Worm (Caenorhabditis elegans) whole organism, young adult: ENCODE measurements around the gene ceh-41.
A peak's percentile ranks its signal among the peaks of the same experiment; 100 is the strongest.

Experiments
- B0035.1 ChIP-seq: sonication (generic microtip); optimal IDR thresholded peaks from 2 replicates; lab custom pipeline; 2016; ENCODE audit warnings: missing genetic modification characterization, mild to moderate bottlenecking, missing compliant biosample characterization, missing genotype, missing genetic modification reagents
- B0261.1 ChIP-seq: sonication (generic microtip); optimal IDR thresholded peaks from 2 replicates; lab custom pipeline; 2016; ENCODE audit warnings: mild to moderate bottlenecking, missing genetic modification characterization, moderate library complexity, missing compliant biosample characterization
- C17E4.6 ChIP-seq: fragments of 200-800 bp; sonication (Bioruptor generic); IDR thresholded peaks from 2 replicates; pipeline ENCODE4 v1.3.6; 2022; ENCODE audit warnings: missing genetic modification reagents, missing genetic modification characterization, missing compliant biosample characterization
- F22D6.2 ChIP-seq: sonication (generic microtip); optimal IDR thresholded peaks from 2 replicates; lab custom pipeline; 2016; ENCODE audit warnings: mild to moderate bottlenecking, missing genetic modification characterization, missing compliant biosample characterization
- F33H1.4 ChIP-seq: fragments of 200-800 bp; sonication (Bioruptor generic); IDR thresholded peaks from 2 replicates; pipeline ENCODE4 v1.3.6; 2022; ENCODE audit warnings: missing genetic modification reagents, missing genetic modification characterization, missing compliant biosample characterization
- F52B5.7 ChIP-seq: sonication (generic microtip); optimal IDR thresholded peaks from 2 replicates; lab custom pipeline; 2016; ENCODE audit warnings: mild to moderate bottlenecking, missing genetic modification characterization, missing compliant biosample characterization
- F57C9.4 ChIP-seq: sonication (generic microtip); optimal IDR thresholded peaks from 2 replicates; lab custom pipeline; 2017; ENCODE audit warnings: mild to moderate bottlenecking, missing genetic modification characterization, missing compliant biosample characterization
- T26A5.8 ChIP-seq: sonication (generic microtip); optimal IDR thresholded peaks from 2 replicates; lab custom pipeline; 2016; ENCODE audit warnings: missing genetic modification characterization, missing compliant biosample characterization
- Y53F4B.3 ChIP-seq: fragments of 200-800 bp; sonication (Bioruptor generic); IDR thresholded peaks from 2 replicates; pipeline ENCODE4 v1.3.6; 2022; ENCODE audit warnings: missing genetic modification reagents, missing genetic modification characterization, missing compliant biosample characterization
- Y53G8AR.9 ChIP-seq: fragments of 200-800 bp; sonication (Bioruptor generic); conservative IDR thresholded peaks from 2 replicates; pipeline ENCODE4 v1.3.6; 2022; ENCODE audit warnings: missing genetic modification reagents, missing genetic modification characterization, missing compliant biosample characterization
- attf-3 ChIP-seq: fragments of 200-800 bp; sonication (Bioruptor generic); conservative IDR thresholded peaks from 2 replicates; pipeline ENCODE4 v1.3.6; 2022; ENCODE audit warnings: missing genetic modification reagents, missing genetic modification characterization, missing compliant biosample characterization
- bed-2 ChIP-seq: fragments of 200-800 bp; sonication (Bioruptor generic); IDR thresholded peaks from 2 replicates; pipeline ENCODE4 v1.3.6; 2022; ENCODE audit warnings: missing genetic modification reagents, missing genetic modification characterization, missing compliant biosample characterization
- cebp-1 ChIP-seq, 2 experiments: fragments of 200-800 bp in 1 of 2; sonication (Bioruptor generic) in 1 of 2; sonication (generic microtip) in 1 of 2; IDR thresholded peaks in 1 of 2; optimal IDR thresholded peaks in 1 of 2; 2 replicates each; pipeline versions ENCODE4 v1.3.6 to Lab custom; 2017 to 2022; ENCODE audit warnings: missing compliant biosample characterization in 2 of 2, missing genetic modification characterization in 2 of 2, mild to moderate bottlenecking in 1 of 2, missing genetic modification reagents in 1 of 2, moderate library complexity in 1 of 2
- cebp-2 ChIP-seq: fragments of 200-800 bp; sonication (Bioruptor generic); IDR thresholded peaks from 2 replicates; pipeline ENCODE4 v1.3.6; 2022; ENCODE audit warnings: missing genetic modification characterization, missing compliant biosample characterization
- ceh-27 ChIP-seq: fragments of 200-800 bp; sonication (Bioruptor generic); optimal IDR thresholded peaks from 2 replicates; lab custom pipeline; 2018; ENCODE audit warnings: mild to moderate bottlenecking, missing genetic modification characterization, moderate library complexity, missing compliant biosample characterization
- ceh-79 ChIP-seq: sonication (generic microtip); optimal IDR thresholded peaks from 2 replicates; lab custom pipeline; 2017; ENCODE audit warnings: mild to moderate bottlenecking, missing genetic modification characterization, missing compliant biosample characterization
- ceh-91 ChIP-seq: fragments of 200-800 bp; sonication (Bioruptor generic); IDR thresholded peaks from 2 replicates; pipeline ENCODE4 v1.3.6; 2022; ENCODE audit warnings: missing genetic modification reagents, missing genetic modification characterization, missing compliant biosample characterization
- dpff-1 ChIP-seq: sonication (generic microtip); optimal IDR thresholded peaks from 2 replicates; lab custom pipeline; 2017; ENCODE audit warnings: mild to moderate bottlenecking, missing genetic modification characterization, missing compliant biosample characterization
- egrh-3 ChIP-seq: fragments of 200-800 bp; sonication (Bioruptor generic); IDR thresholded peaks from 2 replicates; pipeline ENCODE4 v1.3.6; 2022; ENCODE audit warnings: missing genetic modification reagents, missing genetic modification characterization, missing compliant biosample characterization
- ekl-4 ChIP-seq: fragments of 200-800 bp; sonication (Bioruptor generic); IDR thresholded peaks from 2 replicates; pipeline ENCODE4 v1.3.6; 2022; ENCODE audit warnings: missing genetic modification reagents, missing genetic modification characterization, missing compliant biosample characterization
- ets-4 ChIP-seq: fragments of 200-800 bp; sonication (Bioruptor generic); optimal IDR thresholded peaks from 2 replicates; lab custom pipeline; 2018; ENCODE audit warnings: mild to moderate bottlenecking, missing genetic modification characterization, missing compliant biosample characterization
- hlh-26 ChIP-seq: fragments of 200-800 bp; sonication (Bioruptor generic); conservative IDR thresholded peaks from 2 replicates; pipeline ENCODE4 v1.3.6; 2022; ENCODE audit warnings: missing genetic modification reagents, missing genetic modification characterization, missing compliant biosample characterization
- hmg-1.2 ChIP-seq: fragments of 200-800 bp; sonication (Bioruptor generic); IDR thresholded peaks from 2 replicates; pipeline ENCODE4 v1.3.6; 2022; ENCODE audit warnings: missing genetic modification reagents, missing genetic modification characterization, missing compliant biosample characterization
- hsf-1 ChIP-seq: fragments of 200-800 bp; sonication (Bioruptor generic); IDR thresholded peaks from 2 replicates; pipeline ENCODE4 v1.3.6; 2022; ENCODE audit warnings: missing genetic modification reagents, missing genetic modification characterization, missing compliant biosample characterization
- lag-1 ChIP-seq: fragments of 200-800 bp; sonication (Bioruptor generic); IDR thresholded peaks from 2 replicates; pipeline ENCODE4 v1.3.6; 2022; ENCODE audit warnings: missing genetic modification reagents, missing genetic modification characterization, missing compliant biosample characterization
- let-607 ChIP-seq, 2 experiments: fragments of 200-800 bp in 1 of 2; sonication (Bioruptor generic) in 1 of 2; sonication (generic microtip) in 1 of 2; optimal IDR thresholded peaks; 2 replicates each; lab custom pipeline; 2016 to 2018; ENCODE audit warnings: mild to moderate bottlenecking in 2 of 2, missing compliant biosample characterization in 2 of 2, missing genetic modification characterization in 2 of 2, moderate library complexity in 2 of 2, missing genotype in 1 of 2
- lin-26 ChIP-seq: fragments of 200-800 bp; sonication (Bioruptor generic); IDR thresholded peaks from 2 replicates; pipeline ENCODE4 v1.3.6; 2022; ENCODE audit warnings: missing genetic modification reagents, missing genetic modification characterization, missing compliant biosample characterization
- lin-35 ChIP-seq, 3 experiments: fragments of 150-350 bp in 2 of 3; sonication (generic microtip) in 1 of 3; optimal IDR thresholded peaks; 2 replicates each; lab custom pipeline; 2014 to 2018; ENCODE audit warnings: missing biosample characterization in 3 of 3, missing genetic modification characterization in 3 of 3, missing genetic modification reagents in 3 of 3
- lin-40 ChIP-seq: sonication (generic microtip); optimal IDR thresholded peaks from 2 replicates; lab custom pipeline; 2016; ENCODE audit warnings: missing genetic modification characterization, mild to moderate bottlenecking, missing compliant biosample characterization, missing genotype, missing genetic modification reagents
- lsl-1 ChIP-seq: fragments of 200-800 bp; sonication (Bioruptor generic); optimal IDR thresholded peaks from 2 replicates; lab custom pipeline; 2018; ENCODE audit warnings: mild to moderate bottlenecking, missing genetic modification characterization, moderate library complexity, missing compliant biosample characterization
- madf-8 ChIP-seq: fragments of 200-800 bp; sonication (Bioruptor generic); conservative IDR thresholded peaks from 2 replicates; pipeline ENCODE4 v1.3.6; 2022; ENCODE audit warnings: missing genetic modification reagents, missing genetic modification characterization, missing compliant biosample characterization
- nhr-27 ChIP-seq: fragments of 200-800 bp; sonication (Bioruptor generic); optimal IDR thresholded peaks from 2 replicates; lab custom pipeline; 2018; ENCODE audit warnings: mild to moderate bottlenecking, missing genetic modification characterization, moderate library complexity, missing compliant biosample characterization
- nhr-80 ChIP-seq: sonication (generic microtip); optimal IDR thresholded peaks from 2 replicates; lab custom pipeline; 2016; ENCODE audit warnings: missing genetic modification characterization, missing compliant biosample characterization
- rcor-1 ChIP-seq: fragments of 200-800 bp; sonication (Bioruptor generic); IDR thresholded peaks from 2 replicates; pipeline ENCODE4 v1.3.6; 2022; ENCODE audit warnings: missing genetic modification reagents, missing genetic modification characterization, missing compliant biosample characterization
- rec-8 ChIP-seq, 2 experiments: sonication (generic microtip); optimal IDR thresholded peaks; 2 replicates each; lab custom pipeline; 2016; ENCODE audit warnings: mild to moderate bottlenecking in 2 of 2, missing genetic modification characterization in 2 of 2, missing genetic modification reagents in 2 of 2, missing genotype in 2 of 2, missing biosample characterization in 1 of 2, missing compliant biosample characterization in 1 of 2, moderate library complexity in 1 of 2
- sdz-38 ChIP-seq: sonication (generic microtip); optimal IDR thresholded peaks from 2 replicates; lab custom pipeline; 2016; ENCODE audit warnings: missing genotype, missing genetic modification characterization, missing compliant biosample characterization
- sea-2 ChIP-seq: fragments of 200-800 bp; sonication (Bioruptor generic); IDR thresholded peaks from 2 replicates; pipeline ENCODE4 v1.3.6; 2022; ENCODE audit warnings: missing genetic modification characterization, missing compliant biosample characterization
- snpc-3.4 ChIP-seq: sonication (generic microtip); optimal IDR thresholded peaks from 2 replicates; lab custom pipeline; 2017; ENCODE audit warnings: missing genetic modification characterization, mild to moderate bottlenecking, missing compliant biosample characterization, antibody characterized with exemption, moderate library complexity, missing genotype, missing genetic modification reagents
- snpc-4 ChIP-seq, 5 experiments: fragments of 150-350 bp in 1 of 5; sonication (generic microtip) in 4 of 5; optimal IDR thresholded peaks; 2 replicates each; lab custom pipeline; 2014 to 2018; ENCODE audit warnings: missing genetic modification characterization in 5 of 5, missing biosample characterization in 3 of 5, antibody characterized with exemption in 2 of 5, mild to moderate bottlenecking in 2 of 5, missing compliant biosample characterization in 2 of 5, missing genotype in 2 of 5, moderate library complexity in 2 of 5, missing genetic modification reagents in 1 of 5
- sptf-2 ChIP-seq: fragments of 200-800 bp; sonication (Bioruptor generic); optimal IDR thresholded peaks from 2 replicates; lab custom pipeline; 2018; ENCODE audit warnings: mild to moderate bottlenecking, missing genetic modification characterization, missing compliant biosample characterization
- tbx-9 ChIP-seq: sonication (generic microtip); optimal IDR thresholded peaks from 2 replicates; lab custom pipeline; 2016; ENCODE audit warnings: borderline replicate concordance, missing genetic modification characterization, inconsistent platforms, missing compliant biosample characterization
- tlf-1 ChIP-seq: fragments of 200-800 bp; sonication (Bioruptor generic); optimal IDR thresholded peaks from 2 replicates; lab custom pipeline; 2018; ENCODE audit warnings: mild to moderate bottlenecking, missing genetic modification characterization, missing compliant biosample characterization
- ztf-25 ChIP-seq: fragments of 200-800 bp; sonication (Bioruptor generic); IDR thresholded peaks from 2 replicates; pipeline ENCODE4 v1.3.6; 2022; ENCODE audit warnings: missing genetic modification reagents, missing genetic modification characterization, missing compliant biosample characterization
- ztf-6 ChIP-seq: fragments of 200-800 bp; sonication (Bioruptor generic); IDR thresholded peaks from 2 replicates; pipeline ENCODE4 v1.3.6; 2022; ENCODE audit warnings: missing genetic modification reagents, missing genetic modification characterization, missing compliant biosample characterization

The ceh-41 gene

DNA sequence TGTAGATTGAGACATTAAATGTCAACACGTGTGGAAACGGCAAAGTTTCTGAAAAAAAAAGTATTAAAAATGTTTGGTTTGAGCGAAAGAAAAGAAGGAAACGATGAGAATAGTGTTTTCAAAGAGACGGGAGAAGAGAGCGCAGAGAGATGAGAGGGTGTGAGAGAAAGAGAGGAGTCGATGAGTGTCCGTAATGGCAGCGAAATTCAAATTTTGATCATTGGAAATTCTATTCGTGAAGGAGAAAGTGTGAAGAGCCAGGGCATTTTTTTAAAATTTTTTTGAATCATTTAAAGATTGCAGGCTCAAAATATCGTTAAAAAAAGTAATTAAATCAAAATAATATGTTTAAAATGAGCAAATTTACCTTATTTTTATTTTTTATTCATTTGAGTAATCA is 3.0 kb downstream of the ceh-41 start, which contains the start of gene T26C11.4:
T26C11.4 (minus strand) TSS at position 54 of the 400 bp plus-strand sequence.
- peak in 1 of 3 experiments; percentile 1 for TF ChIP-seq lin-35 (GFP tag; optimal IDR thresholded peaks at IDR 0.05; lab: Kevin White, UChicago)
- TF ChIP-seq hmg-1.2 = peak; percentile 58; the same call in 1 of the 2 replicates
- no peak for TF ChIP-seq F22D6.2 (tag; lab: Kevin White, UChicago)
- TF ChIP-seq, all 124 proteins: peak for 2

DNA sequence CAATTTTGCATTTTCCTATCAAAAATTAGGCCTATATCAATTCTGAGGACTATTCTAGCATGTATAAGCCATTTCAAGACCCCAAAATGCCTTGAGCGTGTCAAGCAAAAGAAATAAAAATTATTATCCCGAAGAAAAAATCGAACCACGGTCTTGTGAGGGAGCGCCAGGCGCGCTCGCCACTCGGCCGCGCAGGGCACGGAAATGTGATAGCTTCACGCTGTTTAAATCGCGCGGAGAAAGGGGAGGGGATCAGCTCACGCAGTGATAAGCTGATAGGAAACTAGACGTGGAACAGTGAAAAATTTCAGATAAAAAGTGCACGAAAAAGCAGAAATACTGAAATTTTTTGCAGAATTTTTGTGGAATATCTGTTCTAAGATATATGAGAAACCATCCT is 10.8 kb downstream of the ceh-41 start:
- TF ChIP-seq Y53G8AR.9 (peak; percentile 28; the same call in 1 of the 2 replicates), F52B5.7 (peak; percentile 71), dpff-1 (tag; lab: Kevin White, UChicago) (no peak), ztf-25 (peak; percentile 76; the same call in 1 of the 2 replicates), C17E4.6 (no peak), hmg-1.2 (peak; percentile 78), ceh-27 (GFP tag; lab: Kevin White, UChicago) (peak; percentile 50), tbx-9 (tag; lab: Kevin White, UChicago) (no peak), rcor-1 (GFP tag; lab: Robert Waterston, UW) (peak; percentile 64), hsf-1 (GFP tag; lab: Robert Waterston, UW) (peak; percentile 23; the same call in 1 of the 2 replicates), ztf-6 (GFP tag; lab: Robert Waterston, UW) (no peak), Y53F4B.3 (no peak), ceh-91 (GFP tag; lab: Robert Waterston, UW) (no peak), F33H1.4 (GFP tag; lab: Robert Waterston, UW) (no peak), B0261.1 (tag; lab: Kevin White, UChicago) (peak; percentile 96), madf-8 (GFP tag; lab: Robert Waterston, UW) (no peak), hlh-26 (GFP tag; lab: Robert Waterston, UW) (no peak), lsl-1 (GFP tag; lab: Kevin White, UChicago) (no peak), cebp-1 (GFP tag; IDR thresholded peaks at IDR 0.05; lab: Robert Waterston, UW) (no peak), cebp-1 (tag; optimal IDR thresholded peaks at IDR 0.05; lab: Kevin White, UChicago) (no peak), B0035.1 (tag; lab: Kevin White, UChicago) (peak; percentile 56), sptf-2 (GFP tag; lab: Kevin White, UChicago) (peak; percentile 63), egrh-3 (GFP tag; lab: Robert Waterston, UW) (peak; percentile 59), sdz-38 (tag; lab: Kevin White, UChicago) (no peak), sea-2 (GFP tag; lab: Robert Waterston, UW) (no peak), cebp-2 (0 out of 2 replicates have a peak, but pooled peaks have one; percentile 23), nhr-27 (tag; lab: Kevin White, UChicago) (no peak), ekl-4 (GFP tag; lab: Robert Waterston, UW) (0 out of 2 replicates have a peak, but pooled peaks have one; percentile 32), rec-8 (tag; optimal IDR thresholded peaks at IDR 0.05; lab: Kevin White, UChicago) (peak; percentile 50 to 88), snpc-3.4 (tag; lab: Kevin White, UChicago) (peak; percentile 57), snpc-4 (GFP tag; optimal IDR thresholded peaks at IDR 0.05; lab: Kevin White, UChicago) (peak; percentile 56), snpc-4 (tag; optimal IDR thresholded peaks at IDR 0.05; lab: Kevin White, UChicago) (peak in 3 of 4 experiments; percentile 63 to 71 (median 70)), bed-2 (0 out of 2 replicates have a peak, but pooled peaks have one; percentile 11), T26A5.8 (tag; lab: Kevin White, UChicago) (no peak), nhr-80 (peak; percentile 2), let-607 (tag; optimal IDR thresholded peaks at IDR 0.05; lab: Kevin White, UChicago) (peak; percentile 37 to 53), lag-1 (GFP tag; lab: Robert Waterston, UW) (no peak), ceh-79 (peak; percentile 68), lin-40 (tag; lab: Kevin White, UChicago) (no peak), ets-4 (peak; percentile 37), tlf-1 (peak; percentile 31), lin-26 (GFP tag; lab: Robert Waterston, UW) (peak; percentile 84), F57C9.4 (no peak), attf-3 (GFP tag; lab: Robert Waterston, UW) (no peak)
